Fruit fly (Drosophila melanogaster): ENCODE results near the gene mRpL2.

DNA sequence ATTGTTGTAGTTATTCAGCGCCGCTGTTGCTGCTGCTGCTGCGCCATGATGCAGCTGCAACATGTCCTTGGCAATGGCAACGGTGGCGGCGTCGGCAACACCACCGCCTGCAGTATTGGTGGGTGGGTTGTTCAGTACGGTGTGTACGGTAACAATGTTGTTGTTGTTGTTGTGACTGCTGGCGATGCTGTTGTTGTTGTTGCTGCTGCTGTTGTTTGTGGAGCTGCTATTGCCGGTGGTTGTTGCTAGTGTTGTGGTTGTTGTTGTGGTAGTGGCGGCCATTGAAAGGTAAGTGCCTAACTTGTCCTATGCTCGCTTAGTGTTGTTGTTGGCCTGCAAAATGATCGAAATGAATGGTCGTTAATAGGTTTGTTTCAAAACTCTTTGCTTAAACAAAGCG lies 2.9 kb upstream of the mRpL2 start:
- no peak for TF ChIP-seq EcR (GFP tag; optimal IDR thresholded peaks at IDR 0.05)
- TF ChIP-seq Snoo (tag; optimal IDR thresholded peaks at IDR 0.05) = no peak
- no peak for TF ChIP-seq CG34367 (tag; optimal IDR thresholded peaks at IDR 0.05)
- TF ChIP-seq CG17806 (tag; optimal IDR thresholded peaks at IDR 0.05) = no peak
- TF ChIP-seq D1 (tag; optimal IDR thresholded peaks at IDR 0.05) = no peak
- TF ChIP-seq Pif1A (GFP tag; optimal IDR thresholded peaks at IDR 0.05) = no peak
- no peak for TF ChIP-seq Pif1B (GFP tag; optimal IDR thresholded peaks at IDR 0.05)
- TF ChIP-seq CG14655 (GFP tag; optimal IDR thresholded peaks at IDR 0.05) = no peak
